Worm (Caenorhabditis elegans): Measurements from ENCODE around the gene F13E9.19.
A peak's percentile ranks its signal among the peaks of the same experiment; 100 is the strongest.

The F13E9.19 gene

ce11 chrIV:10934786-10935185 is 35.6 kb downstream of the F13E9.19 start:
- no peak for TF ChIP-seq F16B12.6 (tag; optimal IDR thresholded peaks at IDR 0.05)
- TF ChIP-seq jun-1 (tag; optimal IDR thresholded peaks at IDR 0.05): no peak
- no peak for TF ChIP-seq nhr-19 (GFP tag; conservative IDR thresholded peaks at IDR 0.05)
- TF ChIP-seq fkh-8 (tag; optimal IDR thresholded peaks at IDR 0.05): no peak
- no peak for TF ChIP-seq pax-3 (tag; optimal IDR thresholded peaks at IDR 0.05)
- TF ChIP-seq dpl-1 (GFP tag; optimal IDR thresholded peaks at IDR 0.05): no peak
- no peak for TF ChIP-seq swsn-7 (tag; optimal IDR thresholded peaks at IDR 0.05)

- TF ChIP-seq hlh-17 (GFP tag; optimal IDR thresholded peaks at IDR 0.05; ENCODE audit: borderline replicate concordance): no peak
- peak; percentile 85 for TF ChIP-seq mef-2 (tag; optimal IDR thresholded peaks at IDR 0.05)
- TF ChIP-seq ama-1 (optimal IDR thresholded peaks at IDR 0.05): peak; percentile 93
- TF ChIP-seq C16A3.4 (tag; optimal IDR thresholded peaks at IDR 0.05): peak; percentile 77
- TF ChIP-seq egl-13 (tag; optimal IDR thresholded peaks at IDR 0.05): peak; percentile 83
- peak; percentile 91 for TF ChIP-seq xbp-1 (tag; optimal IDR thresholded peaks at IDR 0.05)
- peak; percentile 88 for TF ChIP-seq lin-39 (tag; optimal IDR thresholded peaks at IDR 0.05)
- TF ChIP-seq alr-1 (tag; optimal IDR thresholded peaks at IDR 0.05; ENCODE audit: borderline replicate concordance): no peak
- peak; percentile 95 for TF ChIP-seq nhr-20 (tag; optimal IDR thresholded peaks at IDR 0.05)
- peak; percentile 67 for TF ChIP-seq aly-2 (tag; optimal IDR thresholded peaks at IDR 0.05)
- peak; percentile 93 for TF ChIP-seq swsn-7 (tag; optimal IDR thresholded peaks at IDR 0.05)
- peak; percentile 96 for TF ChIP-seq snu-23 (GFP tag; optimal IDR thresholded peaks at IDR 0.05)
- no peak for TF ChIP-seq unc-30 (tag; optimal IDR thresholded peaks at IDR 0.05)
- peak in 1 of 2 experiments; percentile 86 for TF ChIP-seq ztf-11 (tag; optimal IDR thresholded peaks at IDR 0.05)
- peak; percentile 85 for TF ChIP-seq lir-3 (tag; optimal IDR thresholded peaks at IDR 0.05; ENCODE audit: poor library complexity)
- TF ChIP-seq nhr-84 (tag; optimal IDR thresholded peaks at IDR 0.05): no peak
- TF ChIP-seq fkh-8 (tag; optimal IDR thresholded peaks at IDR 0.05): peak; percentile 94
- no peak for TF ChIP-seq pqm-1 (tag; optimal IDR thresholded peaks at IDR 0.05)
- peak; percentile 78 for TF ChIP-seq sox-4 (tag; optimal IDR thresholded peaks at IDR 0.05)
- TF ChIP-seq nhr-90 (tag; optimal IDR thresholded peaks at IDR 0.05; ENCODE audit: poor library complexity): no peak
- TF ChIP-seq C34B4.2 (tag; optimal IDR thresholded peaks at IDR 0.05): no peak
- TF ChIP-seq nhr-71 (tag; optimal IDR thresholded peaks at IDR 0.05): peak; percentile 98
- TF ChIP-seq hpl-2 (GFP tag; optimal IDR thresholded peaks at IDR 0.05): peak; percentile 30
- peak; percentile 78 for TF ChIP-seq skn-1 (tag; optimal IDR thresholded peaks at IDR 0.05)
- TF ChIP-seq ets-5 (GFP tag; IDR thresholded peaks at IDR 0.05): no peak
- peak; percentile 93 for TF ChIP-seq nhr-47 (tag; optimal IDR thresholded peaks at IDR 0.05)
- TF ChIP-seq efl-1 (optimal IDR thresholded peaks at IDR 0.05): peak; percentile 79 to 82
- TF ChIP-seq efl-1 (GFP tag; optimal IDR thresholded peaks at IDR 0.05 in 1 of 2): peak; percentile 61 to 94
- peak; percentile 71 for TF ChIP-seq isw-1 (GFP tag; IDR thresholded peaks at IDR 0.05)
- TF ChIP-seq efl-3 (GFP tag; optimal IDR thresholded peaks at IDR 0.05): no peak
- peak; percentile 47 to 84 (median 66) for TF ChIP-seq ceh-82 (tag; optimal IDR thresholded peaks at IDR 0.05)
- peak; percentile 94 for TF ChIP-seq rnt-1 (tag; optimal IDR thresholded peaks at IDR 0.05)
- peak in 2 of 6 experiments; percentile 39 to 69 for TF ChIP-seq elt-3 (tag; optimal IDR thresholded peaks at IDR 0.05)
- TF ChIP-seq tlp-1 (tag; optimal IDR thresholded peaks at IDR 0.05): no peak
- TF ChIP-seq nhr-237 (tag; optimal IDR thresholded peaks at IDR 0.05): peak; percentile 57
- peak; percentile 43 for TF ChIP-seq snpc-4 (tag; optimal IDR thresholded peaks at IDR 0.05)
- TF ChIP-seq C04F5.9 (tag; optimal IDR thresholded peaks at IDR 0.05): peak; percentile 60
- peak; percentile 77 for TF ChIP-seq blmp-1 (tag; optimal IDR thresholded peaks at IDR 0.05)
- TF ChIP-seq tbx-2 (tag; optimal IDR thresholded peaks at IDR 0.05): peak; percentile 90
- TF ChIP-seq unc-98 (GFP tag; IDR thresholded peaks at IDR 0.05): peak; percentile 51
- no peak for TF ChIP-seq unc-62 (GFP tag; optimal IDR thresholded peaks at IDR 0.05)
- TF ChIP-seq nhr-12 (tag; optimal IDR thresholded peaks at IDR 0.05): no peak
- TF ChIP-seq ceh-88 (GFP tag; IDR thresholded peaks at IDR 0.05): peak; percentile 69
- TF ChIP-seq nhr-85 (tag): peak; percentile 93
- peak; percentile 79 to 86 for TF ChIP-seq lin-35 (GFP tag; optimal IDR thresholded peaks at IDR 0.05)
- peak; percentile 88 for TF ChIP-seq fkh-4 (tag; optimal IDR thresholded peaks at IDR 0.05; ENCODE audit: borderline replicate concordance)
- peak; percentile 94 for TF ChIP-seq ztf-4 (tag; optimal IDR thresholded peaks at IDR 0.05)
Observed at ce11 chrIV:10935336-10935735, 36.1 kb downstream of the F13E9.19 start.
